Worm (Caenorhabditis elegans): Measurements from ENCODE around the gene F13A2.4.

The F13A2.4 gene

DNA sequence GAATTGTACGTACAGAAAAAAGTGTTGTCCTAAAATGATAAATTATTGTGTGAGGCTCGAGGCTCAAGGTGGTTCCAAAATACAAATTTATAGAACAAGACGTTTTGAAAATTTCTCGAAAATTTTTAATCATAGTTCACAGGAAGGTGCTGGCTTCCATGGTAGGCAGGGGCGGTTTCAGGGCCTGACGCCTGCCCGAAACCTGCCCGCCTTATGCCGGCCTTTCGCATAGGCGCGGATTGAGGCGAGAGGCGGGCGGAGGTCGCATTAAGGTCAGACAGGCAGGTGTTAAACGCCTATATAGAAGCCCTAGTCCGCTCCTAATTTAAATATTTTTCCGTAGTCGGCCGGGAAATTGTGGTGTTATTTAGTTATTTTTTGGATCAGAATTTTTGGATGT, 23.1 kb upstream of the F13A2.4 start:
- TF ChIP-seq ztf-29 (GFP tag; IDR thresholded peaks at IDR 0.05) (no peak), cog-1 (tag; optimal IDR thresholded peaks at IDR 0.05) (no peak), ztf-23 (GFP tag; IDR thresholded peaks at IDR 0.05) (no peak), tab-1 (GFP tag; IDR thresholded peaks at IDR 0.05) (no peak), T22C8.4 (GFP tag; IDR thresholded peaks at IDR 0.05) (no peak), flt-1 (GFP tag; IDR thresholded peaks at IDR 0.05) (no peak), ref-1 (GFP tag; conservative IDR thresholded peaks at IDR 0.05) (no peak), klf-2 (GFP tag; conservative IDR thresholded peaks at IDR 0.05) (no peak)

DNA sequence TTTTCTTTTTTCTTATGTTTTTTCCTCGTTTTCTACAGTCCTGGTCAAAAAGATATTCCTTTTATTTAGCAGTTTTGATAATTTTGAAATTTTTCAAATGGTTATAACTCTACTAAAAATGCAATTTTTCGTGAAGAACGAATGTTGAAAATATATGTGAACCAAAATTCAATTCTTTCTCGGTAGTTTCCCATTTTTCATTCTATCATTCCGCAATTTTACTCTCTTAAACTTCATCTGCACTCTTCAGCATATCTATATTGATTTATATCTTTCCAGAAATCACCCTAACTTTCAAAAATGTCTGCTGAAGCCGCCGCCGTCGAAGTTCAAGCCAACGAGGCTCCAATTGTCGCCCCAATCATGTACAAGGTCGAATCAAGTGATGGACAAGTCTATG, 22.1 kb upstream of the F13A2.4 start, which contains the start of gene skr-7:
skr-7 (plus strand) TSS at position 301 of the 400 bp plus-strand sequence.
- TF ChIP-seq flt-1 (GFP tag; IDR thresholded peaks at IDR 0.05) (no peak), cog-1 (tag; optimal IDR thresholded peaks at IDR 0.05) (no peak), ref-1 (GFP tag; conservative IDR thresholded peaks at IDR 0.05) (no peak), tab-1 (GFP tag; IDR thresholded peaks at IDR 0.05) (no peak), med-1 (GFP tag; optimal IDR thresholded peaks at IDR 0.05; ENCODE audit: insufficient read depth) (no peak), T22C8.4 (GFP tag; IDR thresholded peaks at IDR 0.05) (no peak), ztf-29 (GFP tag; IDR thresholded peaks at IDR 0.05) (no peak)

DNA sequence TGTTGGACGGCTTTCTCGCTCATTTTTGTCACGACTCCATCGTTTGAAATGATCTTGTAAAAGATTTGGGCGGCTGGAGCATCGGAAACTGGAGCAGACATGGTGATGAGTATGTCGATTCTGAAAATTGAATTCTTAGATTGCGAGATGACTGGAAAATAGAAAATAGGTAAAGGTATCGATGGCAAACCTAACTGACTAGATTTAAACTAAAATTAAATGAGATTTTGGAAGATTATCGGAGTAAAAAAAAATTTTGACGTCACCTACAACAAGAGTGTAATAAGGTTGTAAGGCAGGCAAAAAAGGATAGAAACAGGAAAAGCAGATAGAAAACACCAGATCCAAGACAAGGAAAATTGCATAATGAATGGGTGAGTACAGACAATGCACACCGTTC, 21.5 kb upstream of the F13A2.4 start, which contains the start of gene skr-14:
skr-14 (minus strand) TSS at position 101 of the 400 bp plus-strand sequence.
- no peak for TF ChIP-seq med-1 (GFP tag; optimal IDR thresholded peaks at IDR 0.05; ENCODE audit: insufficient read depth)
- no peak for TF ChIP-seq T22C8.4 (GFP tag; IDR thresholded peaks at IDR 0.05)
- TF ChIP-seq ztf-29 (GFP tag; IDR thresholded peaks at IDR 0.05) = no peak
- TF ChIP-seq flt-1 (GFP tag; IDR thresholded peaks at IDR 0.05) = no peak
- no peak for TF ChIP-seq cog-1 (tag; optimal IDR thresholded peaks at IDR 0.05)
- TF ChIP-seq klf-2 (GFP tag; conservative IDR thresholded peaks at IDR 0.05) = no peak
- no peak for TF ChIP-seq ztf-23 (GFP tag; IDR thresholded peaks at IDR 0.05)
- TF ChIP-seq ref-1 (GFP tag; conservative IDR thresholded peaks at IDR 0.05) = no peak
- TF ChIP-seq tab-1 (GFP tag; IDR thresholded peaks at IDR 0.05) = no peak

DNA sequence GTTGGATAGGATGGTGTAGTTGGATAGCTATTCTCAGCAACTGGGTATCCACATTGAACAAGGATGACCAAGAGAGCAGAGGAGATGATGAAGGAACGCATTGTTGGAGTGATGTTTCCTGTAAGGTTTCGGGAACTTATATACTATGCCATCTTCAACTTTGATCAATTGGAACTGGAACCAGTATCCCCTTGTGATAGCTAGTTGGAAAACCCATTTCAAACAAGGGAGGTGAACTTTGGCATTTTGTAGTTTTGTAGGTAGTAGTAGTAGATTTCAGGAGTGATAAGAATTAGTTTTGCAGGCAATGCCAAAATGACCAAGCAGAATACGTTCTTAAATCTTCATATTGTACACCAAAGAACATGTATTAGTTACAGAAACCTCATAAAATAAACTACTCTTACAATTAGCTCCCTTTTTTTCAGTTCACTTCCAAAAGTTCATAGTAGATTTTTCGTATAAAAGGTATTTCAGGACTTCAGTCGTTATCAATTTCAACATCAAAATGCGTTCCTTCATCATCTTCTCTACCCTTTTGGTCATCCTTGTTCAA, 19.8 kb upstream of the F13A2.4 start, which contains the start of the genes Y47D7A.7 and Y47D7A.2:
Y47D7A.7 (minus strand) TSS at position 101 of the 556 bp plus-strand sequence.
Y47D7A.2 (plus strand) TSS at position 506 of the 556 bp plus-strand sequence.
- TF ChIP-seq tab-1 (GFP tag; IDR thresholded peaks at IDR 0.05) (no peak), ztf-23 (GFP tag; IDR thresholded peaks at IDR 0.05) (no peak), med-1 (GFP tag; optimal IDR thresholded peaks at IDR 0.05; ENCODE audit: insufficient read depth) (no peak)

DNA sequence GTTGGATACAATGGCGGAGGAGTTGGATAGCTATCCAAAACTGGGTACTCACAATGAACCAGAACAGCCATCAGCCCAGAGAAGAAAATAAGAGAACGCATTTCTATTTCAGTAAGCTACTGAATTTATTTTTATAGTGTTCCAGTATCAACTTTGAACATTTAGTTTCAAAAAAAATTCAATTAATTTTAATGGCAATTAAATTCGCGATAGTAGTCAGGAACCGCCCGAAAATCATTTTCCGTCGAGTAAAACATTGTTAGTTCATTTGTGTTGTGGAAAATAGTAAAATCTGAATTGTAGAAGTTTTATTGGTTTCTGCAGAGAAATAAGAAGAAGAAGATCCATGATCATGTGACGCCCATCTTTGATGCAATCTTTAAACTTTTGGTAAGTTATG, 18.1 kb upstream of the F13A2.4 start, which contains the start of gene Y47D7A.6:
Y47D7A.6 (minus strand) TSS at position 101 of the 400 bp plus-strand sequence.
- no peak for TF ChIP-seq flt-1 (GFP tag; IDR thresholded peaks at IDR 0.05)

DNA sequence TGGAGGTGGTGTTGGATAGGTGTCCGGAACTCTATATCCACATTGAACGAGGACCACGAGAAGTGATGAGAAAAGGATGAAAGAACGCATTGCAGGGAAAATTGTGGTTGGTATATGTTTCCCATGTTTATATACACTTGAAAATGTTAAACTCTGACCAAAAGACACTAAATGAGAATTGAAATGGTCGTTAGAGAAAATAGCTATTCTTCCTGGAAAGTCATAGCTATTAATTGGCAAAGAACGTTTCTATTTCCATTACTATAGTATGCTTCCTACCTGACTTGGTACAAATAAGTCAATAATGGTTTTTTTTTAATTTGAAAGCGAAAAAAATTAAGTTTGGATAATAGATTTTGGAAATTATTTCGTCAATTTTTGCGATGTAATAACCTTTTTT, 16.7 kb upstream of the F13A2.4 start, which contains the start of gene Y47D7A.18:
Y47D7A.18 (minus strand) TSS at position 101 of the 400 bp plus-strand sequence.
- TF ChIP-seq ztf-23 (GFP tag; IDR thresholded peaks at IDR 0.05) (no peak), tab-1 (GFP tag; IDR thresholded peaks at IDR 0.05) (no peak), med-1 (GFP tag; optimal IDR thresholded peaks at IDR 0.05; ENCODE audit: insufficient read depth) (no peak), ztf-29 (GFP tag; IDR thresholded peaks at IDR 0.05) (no peak), cog-1 (tag; optimal IDR thresholded peaks at IDR 0.05) (no peak), flt-1 (GFP tag; IDR thresholded peaks at IDR 0.05) (no peak), klf-2 (GFP tag; conservative IDR thresholded peaks at IDR 0.05) (no peak), ref-1 (GFP tag; conservative IDR thresholded peaks at IDR 0.05) (no peak), T22C8.4 (GFP tag; IDR thresholded peaks at IDR 0.05) (no peak)

ce11 chrV:4414613-4415071, 14.6 kb upstream of the F13A2.4 start, which contains the start of gene grl-5:
TSS of gene grl-5 (minus strand) at chrV:4414663.
- no peak for TF ChIP-seq tab-1 (GFP tag; IDR thresholded peaks at IDR 0.05)
- no peak for TF ChIP-seq ztf-23 (GFP tag; IDR thresholded peaks at IDR 0.05)
- no peak for TF ChIP-seq klf-2 (GFP tag; conservative IDR thresholded peaks at IDR 0.05)
- no peak for TF ChIP-seq ref-1 (GFP tag; conservative IDR thresholded peaks at IDR 0.05)
- no peak for TF ChIP-seq flt-1 (GFP tag; IDR thresholded peaks at IDR 0.05)
- TF ChIP-seq med-1 (GFP tag; optimal IDR thresholded peaks at IDR 0.05; ENCODE audit: insufficient read depth) = no peak
- no peak for TF ChIP-seq T22C8.4 (GFP tag; IDR thresholded peaks at IDR 0.05)
- TF ChIP-seq ztf-29 (GFP tag; IDR thresholded peaks at IDR 0.05) = no peak

DNA sequence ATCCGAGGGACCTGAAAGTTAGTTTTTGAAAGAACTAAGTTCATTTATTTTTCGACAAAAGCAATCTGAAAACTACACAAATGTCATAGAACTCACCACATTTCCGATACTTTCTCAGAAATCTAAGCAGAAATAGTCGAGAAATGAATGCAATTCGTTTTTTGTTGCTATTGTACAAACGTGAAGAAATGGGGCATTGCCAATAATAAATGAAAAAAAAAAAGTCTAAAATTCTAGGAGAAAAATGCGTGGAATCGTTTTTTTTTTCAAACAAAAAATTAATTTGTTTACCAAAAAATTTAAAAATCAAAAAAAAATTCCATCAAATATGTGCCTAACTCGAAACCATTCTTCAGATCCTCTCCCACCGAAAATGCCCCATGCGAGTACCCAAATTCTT, 11.7 kb upstream of the F13A2.4 start, which contains the start of gene Y47D7A.17:
Y47D7A.17 (minus strand) TSS at position 101 of the 400 bp plus-strand sequence.
- TF ChIP-seq klf-2 (GFP tag; conservative IDR thresholded peaks at IDR 0.05) (no peak), ztf-23 (GFP tag; IDR thresholded peaks at IDR 0.05) (no peak), flt-1 (GFP tag; IDR thresholded peaks at IDR 0.05) (no peak), ref-1 (GFP tag; conservative IDR thresholded peaks at IDR 0.05) (no peak), T22C8.4 (GFP tag; IDR thresholded peaks at IDR 0.05) (no peak), tab-1 (GFP tag; IDR thresholded peaks at IDR 0.05) (no peak), cog-1 (tag; optimal IDR thresholded peaks at IDR 0.05) (no peak), ztf-29 (GFP tag; IDR thresholded peaks at IDR 0.05) (no peak), med-1 (GFP tag; optimal IDR thresholded peaks at IDR 0.05; ENCODE audit: insufficient read depth) (no peak)

ce11 chrV:4410643-4411042, 10.6 kb upstream of the F13A2.4 start, which contains the start of gene Y47D7A.3:
TSS of gene Y47D7A.3 (plus strand) at chrV:4410943.
- no peak for TF ChIP-seq flt-1 (GFP tag; IDR thresholded peaks at IDR 0.05)
- no peak for TF ChIP-seq ztf-23 (GFP tag; IDR thresholded peaks at IDR 0.05)
- no peak for TF ChIP-seq med-1 (GFP tag; optimal IDR thresholded peaks at IDR 0.05; ENCODE audit: insufficient read depth)
- no peak for TF ChIP-seq ref-1 (GFP tag; conservative IDR thresholded peaks at IDR 0.05)
- TF ChIP-seq cog-1 (tag; optimal IDR thresholded peaks at IDR 0.05) = no peak
- TF ChIP-seq ztf-29 (GFP tag; IDR thresholded peaks at IDR 0.05) = no peak
- TF ChIP-seq klf-2 (GFP tag; conservative IDR thresholded peaks at IDR 0.05) = no peak
- no peak for TF ChIP-seq T22C8.4 (GFP tag; IDR thresholded peaks at IDR 0.05)
- TF ChIP-seq tab-1 (GFP tag; IDR thresholded peaks at IDR 0.05) = no peak

ce11 chrV:4407519-4407918, 7.5 kb upstream of the F13A2.4 start, which contains the start of gene nhr-118:
TSS of gene nhr-118 (plus strand) at chrV:4407819.
- TF ChIP-seq klf-2 (GFP tag; conservative IDR thresholded peaks at IDR 0.05) = no peak
- no peak for TF ChIP-seq tab-1 (GFP tag; IDR thresholded peaks at IDR 0.05)
- no peak for TF ChIP-seq ztf-29 (GFP tag; IDR thresholded peaks at IDR 0.05)
- TF ChIP-seq T22C8.4 (GFP tag; IDR thresholded peaks at IDR 0.05) = no peak
- no peak for TF ChIP-seq flt-1 (GFP tag; IDR thresholded peaks at IDR 0.05)
- TF ChIP-seq ztf-23 (GFP tag; IDR thresholded peaks at IDR 0.05) = no peak
- TF ChIP-seq med-1 (GFP tag; optimal IDR thresholded peaks at IDR 0.05; ENCODE audit: insufficient read depth) = no peak
- TF ChIP-seq ref-1 (GFP tag; conservative IDR thresholded peaks at IDR 0.05) = no peak
- TF ChIP-seq cog-1 (tag; optimal IDR thresholded peaks at IDR 0.05) = no peak

Data from whole organism, midembryonic.